Fruit fly (Drosophila melanogaster) whole organism, embryonic: ENCODE results near the gene Vm32E.

Experiments
- Ada2b ChIP-seq: fragments of 200-800 bp; sonication (Bioruptor generic); IDR thresholded peaks from 2 replicates; pipeline ENCODE4 v1.3.6; 2022; ENCODE audit warnings: missing biosample characterization, missing genetic modification characterization
- Asciz ChIP-seq: fragments of 200-800 bp; sonication (Bioruptor generic); optimal IDR thresholded peaks from 2 replicates; lab custom pipeline; 2017; ENCODE audit warnings: missing biosample characterization, mild to moderate bottlenecking, missing genetic modification characterization, missing genetic modification reagents
- Atf6 ChIP-seq: fragments of 200-800 bp; sonication (Bioruptor generic); IDR thresholded peaks from 2 replicates; pipeline ENCODE4 v1.3.6; 2022; ENCODE audit warnings: missing biosample characterization, missing genetic modification characterization
- Bdp1 ChIP-seq: fragments of 200-800 bp; sonication (Bioruptor generic); optimal IDR thresholded peaks from 3 replicates; lab custom pipeline; 2016; ENCODE audit warnings: missing biosample characterization, missing genetic modification characterization
- CG11504 ChIP-seq: fragments of 200-800 bp; sonication (Bioruptor generic); optimal IDR thresholded peaks from 3 replicates; lab custom pipeline; 2019; ENCODE audit warnings: missing biosample characterization, mild to moderate bottlenecking, missing genetic modification characterization, moderate library complexity
- CG12219 ChIP-seq: fragments of 200-800 bp; sonication (Bioruptor generic); optimal IDR thresholded peaks from 3 replicates; lab custom pipeline; 2018; ENCODE audit warnings: missing biosample characterization, mild to moderate bottlenecking, missing genetic modification characterization
- CG14050 ChIP-seq: fragments of 200-800 bp; sonication (Bioruptor generic); IDR thresholded peaks from 3 replicates; pipeline ENCODE4 v1.3.6; 2022; ENCODE audit warnings: missing biosample characterization, missing genetic modification characterization
- CG15479 ChIP-seq: fragments of 200-800 bp; sonication (Bioruptor generic); optimal IDR thresholded peaks from 3 replicates; lab custom pipeline; 2019; ENCODE audit warnings: missing biosample characterization, mild to moderate bottlenecking, missing genetic modification characterization, moderate library complexity
- CG1603 ChIP-seq: fragments of 200-800 bp; sonication (Bioruptor generic); optimal IDR thresholded peaks from 2 replicates; lab custom pipeline; 2019; ENCODE audit warnings: missing biosample characterization, mild to moderate bottlenecking, missing genetic modification characterization, moderate library complexity
- CG17328 ChIP-seq: fragments of 200-800 bp; sonication (Bioruptor generic); IDR thresholded peaks from 2 replicates; pipeline ENCODE4 v1.3.6; 2022; ENCODE audit warnings: missing biosample characterization, missing genetic modification characterization
- CG17361 ChIP-seq: fragments of 200-800 bp; sonication (Bioruptor generic); IDR thresholded peaks from 3 replicates; pipeline ENCODE4 v1.3.6; 2022; ENCODE audit warnings: missing biosample characterization, missing genetic modification characterization
- CG17568 ChIP-seq: fragments of 200-800 bp; sonication (Bioruptor generic); optimal IDR thresholded peaks from 2 replicates; lab custom pipeline; 2018; ENCODE audit warnings: missing biosample characterization, mild to moderate bottlenecking, missing genetic modification characterization, moderate library complexity
- CG18764 ChIP-seq: fragments of 200-800 bp; sonication (Bioruptor generic); optimal IDR thresholded peaks from 3 replicates; lab custom pipeline; 2016; ENCODE audit warnings: missing biosample characterization, missing genetic modification characterization
- CG2875 ChIP-seq: fragments of 200-800 bp; sonication (Bioruptor generic); optimal IDR thresholded peaks from 2 replicates; lab custom pipeline; 2017; ENCODE audit warnings: missing biosample characterization, mild to moderate bottlenecking, missing genetic modification characterization, missing genetic modification reagents
- CG3847 ChIP-seq: fragments of 200-800 bp; sonication (Bioruptor generic); IDR thresholded peaks from 2 replicates; pipeline ENCODE4 v1.3.6; 2022; ENCODE audit warnings: missing biosample characterization, missing genetic modification characterization
- CG4404 ChIP-seq: fragments of 200-800 bp; sonication (Bioruptor generic); IDR thresholded peaks from 2 replicates; pipeline ENCODE4 v1.3.6; 2022; ENCODE audit warnings: missing biosample characterization, missing genetic modification characterization
- CG5245 ChIP-seq: fragments of 200-800 bp; sonication (Bioruptor generic); optimal IDR thresholded peaks from 3 replicates; lab custom pipeline; 2016; ENCODE audit warnings: missing biosample characterization, missing genetic modification characterization
- CG6654 ChIP-seq: fragments of 200-800 bp; sonication (Bioruptor generic); optimal IDR thresholded peaks from 2 replicates; lab custom pipeline; 2017; ENCODE audit warnings: missing biosample characterization, mild to moderate bottlenecking, missing genetic modification characterization
- CG6854 ChIP-seq: fragments of 200-800 bp; sonication (Bioruptor generic); optimal IDR thresholded peaks from 3 replicates; lab custom pipeline; 2017; ENCODE audit warnings: missing biosample characterization, mild to moderate bottlenecking, missing genetic modification characterization
- CG7928 ChIP-seq: fragments of 200-800 bp; sonication (Bioruptor generic); optimal IDR thresholded peaks from 2 replicates; lab custom pipeline; 2017; ENCODE audit warnings: missing biosample characterization, mild to moderate bottlenecking, missing genetic modification characterization
- CG8359 ChIP-seq: fragments of 200-800 bp; sonication (Bioruptor generic); optimal IDR thresholded peaks from 2 replicates; lab custom pipeline; 2017; ENCODE audit warnings: missing biosample characterization, mild to moderate bottlenecking, missing genetic modification characterization, borderline replicate concordance
- CG9797 ChIP-seq: fragments of 200-800 bp; sonication (Bioruptor generic); optimal IDR thresholded peaks from 3 replicates; lab custom pipeline; 2018; ENCODE audit warnings: missing biosample characterization, mild to moderate bottlenecking, missing genetic modification characterization
- D ChIP-seq, 2 experiments: fragments of 200-800 bp in 1 of 2; fragments of >200 bp in 1 of 2; sonication (Bioruptor generic) in 1 of 2; optimal IDR thresholded peaks; 2 replicates in 1 of 2; 3 replicates in 1 of 2; lab custom pipeline; 2017; ENCODE audit warnings: mild to moderate bottlenecking in 1 of 2, missing biosample characterization in 1 of 2, missing genetic modification characterization in 1 of 2, missing genetic modification reagents in 1 of 2
- D19A ChIP-seq: fragments of 200-800 bp; optimal IDR thresholded peaks from 3 replicates; lab custom pipeline; 2019; ENCODE audit warnings: missing biosample characterization, mild to moderate bottlenecking, missing genetic modification characterization, moderate library complexity
- Dek ChIP-seq: fragments of 200-800 bp; sonication (Bioruptor generic); optimal IDR thresholded peaks from 3 replicates; lab custom pipeline; 2019; ENCODE audit warnings: missing biosample characterization, mild to moderate bottlenecking, missing genetic modification characterization, moderate library complexity
- Hr51 ChIP-seq, 2 experiments: fragments of 200-800 bp; sonication (Bioruptor generic); optimal IDR thresholded peaks; 2 replicates in 1 of 2; 3 replicates in 1 of 2; lab custom pipeline; 2016 to 2018; ENCODE audit warnings: missing biosample characterization in 2 of 2, missing genetic modification characterization in 2 of 2, mild to moderate bottlenecking in 1 of 2, moderate library complexity in 1 of 2
- Mes4 ChIP-seq: fragments of 200-800 bp; sonication (Bioruptor generic); optimal IDR thresholded peaks from 2 replicates; lab custom pipeline; 2016; ENCODE audit warnings: missing biosample characterization, missing genetic modification characterization
- NC2α ChIP-seq: fragments of 200-800 bp; sonication (Bioruptor generic); optimal IDR thresholded peaks from 2 replicates; lab custom pipeline; 2016; ENCODE audit warnings: missing biosample characterization, missing genetic modification characterization
- NfI ChIP-seq: fragments of 200-800 bp; sonication (Bioruptor generic); optimal IDR thresholded peaks from 3 replicates; lab custom pipeline; 2018; ENCODE audit warnings: missing biosample characterization, mild to moderate bottlenecking, missing genetic modification characterization, moderate library complexity
- Rfx ChIP-seq: fragments of 200-800 bp; sonication (Bioruptor generic); IDR thresholded peaks from 2 replicates; pipeline ENCODE4 v1.3.6; 2022; ENCODE audit warnings: missing biosample characterization, missing genetic modification characterization
- Sox102F ChIP-seq: fragments of 200-800 bp; sonication (Bioruptor generic); optimal IDR thresholded peaks from 2 replicates; lab custom pipeline; 2018; ENCODE audit warnings: missing biosample characterization, mild to moderate bottlenecking, missing genetic modification characterization, moderate library complexity
- aop ChIP-seq: fragments of 200-800 bp; sonication (Bioruptor generic); IDR thresholded peaks from 2 replicates; pipeline ENCODE4 v1.3.6; 2022; ENCODE audit warnings: missing biosample characterization, missing genetic modification characterization
- bcd ChIP-seq: fragments of 200-800 bp; sonication (Bioruptor generic); optimal IDR thresholded peaks from 2 replicates; lab custom pipeline; 2017; ENCODE audit warnings: missing biosample characterization, mild to moderate bottlenecking, missing genetic modification characterization
- dmrt99B ChIP-seq: fragments of 200-800 bp; sonication (Bioruptor generic); optimal IDR thresholded peaks from 2 replicates; lab custom pipeline; 2018; ENCODE audit warnings: missing biosample characterization, mild to moderate bottlenecking, missing genetic modification characterization, moderate library complexity
- eyg ChIP-seq: fragments of 200-800 bp; sonication (Bioruptor generic); optimal IDR thresholded peaks from 3 replicates; lab custom pipeline; 2016; ENCODE audit warnings: missing biosample characterization, missing genetic modification characterization
- hth ChIP-seq: fragments of >200 bp; optimal IDR thresholded peaks from 2 replicates; lab custom pipeline; 2017; ENCODE audit warnings: inconsistent platforms
- jing ChIP-seq: fragments of 200-800 bp; sonication (Bioruptor generic); optimal IDR thresholded peaks from 2 replicates; lab custom pipeline; 2018; ENCODE audit warnings: missing biosample characterization, mild to moderate bottlenecking, missing genetic modification characterization
- kah ChIP-seq: fragments of 200-800 bp; sonication (Bioruptor generic); optimal IDR thresholded peaks from 2 replicates; lab custom pipeline; 2018; ENCODE audit warnings: missing biosample characterization, mild to moderate bottlenecking, missing genetic modification characterization
- klu ChIP-seq: fragments of 200-800 bp; sonication (Bioruptor generic); IDR thresholded peaks from 2 replicates; pipeline ENCODE4 v1.3.6; 2022; ENCODE audit warnings: missing biosample characterization, missing genetic modification characterization
- knrl ChIP-seq: fragments of 200-800 bp; sonication (Bioruptor generic); IDR thresholded peaks from 3 replicates; pipeline ENCODE4 v1.3.6; 2022; ENCODE audit warnings: missing biosample characterization, missing genetic modification characterization; ENCODE audit not compliant: partially characterized antibody
- lbe ChIP-seq: fragments of 200-800 bp; sonication (Bioruptor generic); optimal IDR thresholded peaks from 2 replicates; lab custom pipeline; 2016; ENCODE audit warnings: missing biosample characterization, mild to moderate bottlenecking, missing genetic modification characterization
- nerfin-1 ChIP-seq: fragments of 200-800 bp; sonication (Bioruptor generic); optimal IDR thresholded peaks from 3 replicates; lab custom pipeline; 2019; ENCODE audit warnings: missing biosample characterization, mild to moderate bottlenecking, missing genetic modification characterization, moderate library complexity
- nom ChIP-seq: fragments of 200-800 bp; sonication (Bioruptor generic); optimal IDR thresholded peaks from 2 replicates; lab custom pipeline; 2017; ENCODE audit warnings: missing biosample characterization, missing genetic modification characterization, mild to moderate bottlenecking, moderate library complexity, missing genetic modification reagents
- pb ChIP-seq: fragments of 200-800 bp; sonication (Bioruptor generic); optimal IDR thresholded peaks from 3 replicates; lab custom pipeline; 2016; ENCODE audit warnings: missing biosample characterization, missing genetic modification characterization
- pho ChIP-seq: fragments of 200-800 bp; sonication (Bioruptor generic); optimal IDR thresholded peaks from 2 replicates; lab custom pipeline; 2016; ENCODE audit warnings: missing biosample characterization, missing genetic modification characterization
- ranshi ChIP-seq: fragments of 200-800 bp; sonication (Bioruptor generic); IDR thresholded peaks from 2 replicates; pipeline ENCODE4 v1.3.6; 2022; ENCODE audit warnings: missing biosample characterization, missing genetic modification characterization
- salm ChIP-seq: fragments of 200-800 bp; sonication (Bioruptor generic); optimal IDR thresholded peaks from 2 replicates; lab custom pipeline; 2018; ENCODE audit warnings: missing biosample characterization, mild to moderate bottlenecking, missing genetic modification characterization
- sc ChIP-seq, 3 experiments: fragments of >200 bp in 2 of 3; fragments of 200-800 bp in 1 of 3; sonication (Bioruptor generic) in 1 of 3; optimal IDR thresholded peaks; 2 replicates in 2 of 3; 3 replicates in 1 of 3; lab custom pipeline; 2017; ENCODE audit warnings: mild to moderate bottlenecking in 1 of 3, missing biosample characterization in 1 of 3, missing genetic modification characterization in 1 of 3, missing genetic modification reagents in 1 of 3
- ttk ChIP-seq: fragments of 200-800 bp; sonication (Bioruptor generic); IDR thresholded peaks from 2 replicates; pipeline ENCODE4 v2.1.2; 2022; ENCODE audit warnings: missing biosample characterization, missing genetic modification characterization
- vvl ChIP-seq: fragments of 200-800 bp; sonication (Bioruptor generic); IDR thresholded peaks from 2 replicates; pipeline ENCODE4 v1.3.6; 2022; ENCODE audit warnings: missing biosample characterization, missing genetic modification characterization

Vm32E gene

DNA sequence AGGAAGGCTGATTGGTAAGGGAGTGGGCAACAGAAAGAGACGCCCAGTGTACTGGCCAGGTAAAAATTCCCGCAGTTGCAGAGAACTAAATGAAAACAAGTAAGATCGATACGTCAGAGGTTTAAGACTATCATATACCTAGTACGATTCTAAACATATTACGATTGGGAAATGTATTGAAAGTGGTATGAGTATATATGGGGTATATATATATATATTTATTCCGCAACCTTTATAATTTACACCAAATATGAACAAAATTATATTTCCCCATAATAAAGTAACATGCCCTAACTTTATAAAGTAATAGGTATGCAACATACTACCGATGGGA, 17.6 kb upstream of the Vm32E start (continued):
- TF ChIP-seq vvl (GFP tag; lab: Robert Waterston, UW) (no peak), CG12219 (GFP tag; lab: Kevin White, UChicago) (peak; percentile 5), klu (GFP tag; lab: Robert Waterston, UW) (peak; percentile 8; the same call in 1 of the 2 replicates), Sox102F (GFP tag; lab: Kevin White, UChicago) (peak; percentile 38), CG17568 (GFP tag; lab: Kevin White, UChicago) (no peak), CG7928 (no peak), Rfx (GFP tag; lab: Robert Waterston, UW) (no peak; the same call in 1 of the 2 replicates), Hr51 (GFP tag; optimal IDR thresholded peaks at IDR 0.05; lab: Kevin White, UChicago) (no peak), CG4404 (GFP tag; lab: Robert Waterston, UW) (peak; percentile 76), D (optimal IDR thresholded peaks at IDR 0.05; lab: Kevin White, UChicago) (no peak), D (GFP tag; optimal IDR thresholded peaks at IDR 0.05; lab: Kevin White, UChicago) (peak; percentile 45), CG17361 (peak; percentile 69), CG2875 (GFP tag; lab: Kevin White, UChicago) (peak; percentile 38), dmrt99B (tag; lab: Kevin White, UChicago) (peak; percentile 13), nerfin-1 (tag; lab: Kevin White, UChicago) (no peak), pb (no peak), bcd (GFP tag; lab: Kevin White, UChicago) (no peak), D19A (tag; lab: Kevin White, UChicago) (peak; percentile 78), CG6654 (GFP tag; lab: Kevin White, UChicago) (no peak), nom (GFP tag; lab: Kevin White, UChicago) (no peak), CG6854 (GFP tag; lab: Kevin White, UChicago) (no peak), hth (no peak), Dek (tag; lab: Kevin White, UChicago) (no peak), eyg (GFP tag; lab: Kevin White, UChicago) (no peak), aop (GFP tag; lab: Robert Waterston, UW) (no peak), NC2α (GFP tag; lab: Kevin White, UChicago) (no peak), ttk (GFP tag; lab: Robert Waterston, UW) (no peak), ranshi (GFP tag; lab: Robert Waterston, UW) (peak; percentile 50; the same call in 1 of the 2 replicates), NfI (no peak), CG9797 (GFP tag; lab: Kevin White, UChicago) (no peak), CG11504 (tag; lab: Kevin White, UChicago) (peak; percentile 46), Atf6 (GFP tag; lab: Robert Waterston, UW) (no peak), CG3847 (GFP tag; lab: Robert Waterston, UW) (no peak), CG18764 (no peak), pho (GFP tag; lab: Kevin White, UChicago) (no peak), CG5245 (GFP tag; lab: Kevin White, UChicago) (no peak), CG17328 (GFP tag; lab: Robert Waterston, UW) (peak; percentile 75), sc (optimal IDR thresholded peaks at IDR 0.05; lab: Kevin White, UChicago) (no peak), sc (GFP tag; optimal IDR thresholded peaks at IDR 0.05; lab: Kevin White, UChicago) (peak; percentile 53), Bdp1 (no peak), jing (GFP tag; lab: Kevin White, UChicago) (no peak), CG8359 (GFP tag; lab: Kevin White, UChicago) (no peak), kah (GFP tag; lab: Kevin White, UChicago) (no peak), knrl (GFP tag; lab: Robert Waterston, UW) (no peak), Asciz (GFP tag; lab: Kevin White, UChicago) (no peak), salm (peak; percentile 20), CG1603 (tag; lab: Kevin White, UChicago) (peak; percentile 64), Ada2b (no peak), lbe (peak; percentile 18), CG15479 (GFP tag; lab: Kevin White, UChicago) (no peak), CG14050 (GFP tag; lab: Robert Waterston, UW) (no peak), Mes4 (GFP tag; lab: Kevin White, UChicago) (no peak)
